Worm (Caenorhabditis elegans) whole organism, late embryonic: ENCODE results near the gene F09G2.1.

Experiments
- F13H6.1 ChIP-seq: sonication (generic microtip); optimal IDR thresholded peaks from 2 replicates; lab custom pipeline; 2016; ENCODE audit warnings: missing genetic modification characterization, missing compliant biosample characterization
- K09A11.1 ChIP-seq: sonication (generic microtip); optimal IDR thresholded peaks from 2 replicates; lab custom pipeline; 2017; ENCODE audit warnings: antibody characterized with exemption, mild to moderate bottlenecking, missing genetic modification characterization, missing compliant biosample characterization; ENCODE audit not compliant: insufficient read depth
- ama-1 ChIP-seq: fragments of 150-350 bp; optimal IDR thresholded peaks from 2 replicates; lab custom pipeline; 2014
- ceh-2 ChIP-seq: sonication (generic microtip); optimal IDR thresholded peaks from 2 replicates; lab custom pipeline; 2016; ENCODE audit warnings: missing genotype, missing genetic modification characterization, missing compliant biosample characterization
- ceh-30 ChIP-seq: fragments of 150-350 bp; optimal IDR thresholded peaks from 2 replicates; lab custom pipeline; 2014; ENCODE audit warnings: missing biosample characterization, missing genetic modification characterization
- ceh-48 ChIP-seq: sonication (generic microtip); optimal IDR thresholded peaks from 2 replicates; lab custom pipeline; 2016; ENCODE audit warnings: missing genetic modification characterization, inconsistent platforms, missing compliant biosample characterization
- elt-2 ChIP-seq: sonication (generic microtip); optimal IDR thresholded peaks from 2 replicates; lab custom pipeline; 2016; ENCODE audit warnings: missing genetic modification reagents, missing genetic modification characterization, missing compliant biosample characterization
- mec-3 ChIP-seq: sonication (generic microtip); optimal IDR thresholded peaks from 2 replicates; lab custom pipeline; 2016; ENCODE audit warnings: borderline replicate concordance, missing genetic modification characterization, missing compliant biosample characterization
- nhr-11 ChIP-seq: fragments of 150-350 bp; optimal IDR thresholded peaks from 2 replicates; lab custom pipeline; 2014; ENCODE audit warnings: missing biosample characterization, missing genetic modification characterization
- pha-4 ChIP-seq: fragments of 150-350 bp; optimal IDR thresholded peaks from 2 replicates; lab custom pipeline; 2018; ENCODE audit warnings: missing biosample characterization, missing genetic modification reagents, missing genetic modification characterization
- rnt-1 ChIP-seq: sonication (generic microtip); optimal IDR thresholded peaks from 2 replicates; lab custom pipeline; 2016; ENCODE audit warnings: missing genetic modification characterization, missing compliant biosample characterization
- sdc-2 ChIP-seq: sonication (generic microtip); optimal IDR thresholded peaks from 2 replicates; lab custom pipeline; 2016; ENCODE audit warnings: missing genotype, missing genetic modification characterization, missing compliant biosample characterization
- unc-86 ChIP-seq: sonication (generic microtip); optimal IDR thresholded peaks from 2 replicates; lab custom pipeline; 2016; ENCODE audit warnings: missing genetic modification characterization, missing compliant biosample characterization

DNA sequence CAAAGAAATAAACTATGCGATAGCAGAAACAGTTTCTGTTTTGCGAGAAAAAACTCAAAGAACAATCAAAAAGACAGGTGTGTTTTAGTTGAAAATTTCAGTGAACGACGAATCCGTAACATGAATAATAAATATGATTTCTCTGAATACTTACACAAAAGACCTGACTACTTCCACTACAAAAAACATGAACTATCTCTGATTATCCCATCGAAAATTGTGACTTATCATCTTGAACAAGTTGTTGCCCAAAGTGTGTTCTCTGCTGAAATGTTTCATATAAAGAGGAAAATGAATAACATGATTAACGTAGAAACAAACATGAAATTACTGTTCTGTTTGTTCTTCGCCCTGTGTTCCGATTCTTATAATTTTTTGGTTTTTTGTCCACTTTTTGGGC lies 33.3 kb upstream of the F09G2.1 start, which contains the start of gene ugt-36:
- no peak for TF ChIP-seq ama-1 (lab: Kevin White, UChicago)
- no peak for TF ChIP-seq mec-3
- no peak for TF ChIP-seq pha-4 (tag; lab: Kevin White, UChicago)
- no peak for TF ChIP-seq K09A11.1
- TF ChIP-seq sdc-2 (tag; lab: Kevin White, UChicago): no peak
- TF ChIP-seq elt-2 (tag; lab: Kevin White, UChicago): no peak
- TF ChIP-seq unc-86: no peak
- TF ChIP-seq ceh-30 (tag; lab: Kevin White, UChicago): no peak
- TF ChIP-seq F13H6.1 (tag; lab: Kevin White, UChicago): no peak
- no peak for TF ChIP-seq rnt-1 (tag; lab: Kevin White, UChicago)
- no peak for TF ChIP-seq nhr-11 (tag; lab: Kevin White, UChicago)
- TF ChIP-seq ceh-48 (tag; lab: Kevin White, UChicago): no peak
- no peak for TF ChIP-seq ceh-2
